Worm (Caenorhabditis elegans) whole organism, L3 larva: Measurements from ENCODE around the gene nspg-12.

Source experiments
- ZK546.5 ChIP-seq: sonication (generic microtip); optimal IDR thresholded peaks from 2 replicates; lab custom pipeline; 2017; ENCODE audit warnings: missing biosample characterization, missing genetic modification characterization
- aly-2 ChIP-seq: fragments of 150-350 bp; optimal IDR thresholded peaks from 2 replicates; lab custom pipeline; 2014; ENCODE audit warnings: missing biosample characterization, missing genetic modification characterization
- ama-1 ChIP-seq: fragments of 150-350 bp; optimal IDR thresholded peaks from 2 replicates; lab custom pipeline; 2018
- ceh-82 ChIP-seq: fragments of 150-350 bp; optimal IDR thresholded peaks from 2 replicates; lab custom pipeline; 2014; ENCODE audit warnings: missing biosample characterization, missing genetic modification characterization
- ceh-9 ChIP-seq: sonication (generic microtip); optimal IDR thresholded peaks from 2 replicates; lab custom pipeline; 2018; ENCODE audit warnings: missing biosample characterization, missing genetic modification characterization
- egl-5 ChIP-seq: fragments of 150-350 bp; optimal IDR thresholded peaks from 2 replicates; lab custom pipeline; 2017; ENCODE audit warnings: missing biosample characterization, missing genetic modification reagents, missing genetic modification characterization, inconsistent platforms
- elt-1 ChIP-seq: fragments of 150-350 bp; optimal IDR thresholded peaks from 2 replicates; lab custom pipeline; 2014; ENCODE audit warnings: missing biosample characterization, missing genetic modification characterization
- elt-2 ChIP-seq: sonication (generic microtip); optimal IDR thresholded peaks from 2 replicates; lab custom pipeline; 2016; ENCODE audit warnings: missing genetic modification reagents, mild to moderate bottlenecking, missing genetic modification characterization, missing compliant biosample characterization
- elt-3 ChIP-seq, 3 experiments: fragments of 150-350 bp in 1 of 3; sonication (generic microtip) in 2 of 3; optimal IDR thresholded peaks; 2 replicates in 2 of 3; 4 replicates in 1 of 3; lab custom pipeline; 2014 to 2017; ENCODE audit warnings: missing biosample characterization in 3 of 3, missing genetic modification characterization in 3 of 3
- eor-1 ChIP-seq, 2 experiments: fragments of 150-350 bp; optimal IDR thresholded peaks; 2 replicates each; lab custom pipeline; 2014 to 2018; ENCODE audit warnings: missing biosample characterization in 2 of 2, missing genetic modification characterization in 2 of 2
- fkh-10 ChIP-seq: sonication (generic microtip); optimal IDR thresholded peaks from 2 replicates; lab custom pipeline; 2017; ENCODE audit warnings: missing biosample characterization, missing genetic modification reagents, missing genetic modification characterization
- fkh-2 ChIP-seq: fragments of 150-350 bp; optimal IDR thresholded peaks from 2 replicates; lab custom pipeline; 2014; ENCODE audit warnings: missing biosample characterization, missing genetic modification reagents, missing genetic modification characterization
- fos-1 ChIP-seq: fragments of 150-350 bp; optimal IDR thresholded peaks from 2 replicates; lab custom pipeline; 2014; ENCODE audit warnings: missing biosample characterization, missing genetic modification characterization
- hmg-11 ChIP-seq: sonication (generic microtip); optimal IDR thresholded peaks from 2 replicates; lab custom pipeline; 2016; ENCODE audit warnings: missing genetic modification characterization, missing compliant biosample characterization
- jun-1 ChIP-seq: fragments of 150-350 bp; optimal IDR thresholded peaks from 2 replicates; lab custom pipeline; 2014; ENCODE audit warnings: missing biosample characterization, missing genetic modification reagents, missing genetic modification characterization
- lin-15B ChIP-seq: fragments of 150-350 bp; optimal IDR thresholded peaks from 2 replicates; lab custom pipeline; 2014; ENCODE audit warnings: missing biosample characterization, missing genetic modification characterization
- lin-39 ChIP-seq: fragments of 150-350 bp; optimal IDR thresholded peaks from 2 replicates; lab custom pipeline; 2018; ENCODE audit warnings: missing biosample characterization, missing genetic modification reagents, missing genetic modification characterization
- lsy-12 ChIP-seq: sonication (generic microtip); optimal IDR thresholded peaks from 2 replicates; lab custom pipeline; 2016; ENCODE audit warnings: mild to moderate bottlenecking, missing genetic modification characterization, missing compliant biosample characterization
- mdl-1 ChIP-seq: fragments of 150-350 bp; optimal IDR thresholded peaks from 2 replicates; lab custom pipeline; 2014; ENCODE audit warnings: missing biosample characterization, missing genetic modification characterization
- mml-1 ChIP-seq: fragments of 150-350 bp; sonication (generic microtip); optimal IDR thresholded peaks from 3 replicates; lab custom pipeline; 2014; ENCODE audit warnings: missing biosample characterization, missing genetic modification characterization
- nfya-1 ChIP-seq: sonication (generic microtip); optimal IDR thresholded peaks from 2 replicates; lab custom pipeline; 2017; ENCODE audit warnings: missing genetic modification characterization, mild to moderate bottlenecking, missing compliant biosample characterization, antibody characterized with exemption, moderate library complexity; ENCODE audit not compliant: insufficient read depth
- nhr-11 ChIP-seq: fragments of 150-350 bp; optimal IDR thresholded peaks from 2 replicates; lab custom pipeline; 2014; ENCODE audit warnings: missing biosample characterization, missing genetic modification characterization
- nhr-12 ChIP-seq: fragments of 150-350 bp; optimal IDR thresholded peaks from 2 replicates; lab custom pipeline; 2014; ENCODE audit warnings: missing biosample characterization, missing genetic modification characterization
- nhr-237 ChIP-seq: fragments of 150-350 bp; optimal IDR thresholded peaks from 2 replicates; lab custom pipeline; 2014; ENCODE audit warnings: missing biosample characterization, missing genetic modification characterization
- nhr-28 ChIP-seq: fragments of 150-350 bp; optimal IDR thresholded peaks from 2 replicates; lab custom pipeline; 2014; ENCODE audit warnings: missing biosample characterization, missing genetic modification characterization
- nhr-43 ChIP-seq: sonication (generic microtip); optimal IDR thresholded peaks from 2 replicates; lab custom pipeline; 2016; ENCODE audit warnings: mild to moderate bottlenecking, missing genetic modification characterization, missing compliant biosample characterization; ENCODE audit not compliant: poor library complexity, severe bottlenecking
- nhr-67 ChIP-seq: fragments of 150-350 bp; optimal IDR thresholded peaks from 2 replicates; lab custom pipeline; 2014; ENCODE audit warnings: missing biosample characterization, missing genetic modification characterization
- nhr-76 ChIP-seq: fragments of 150-350 bp; sonication (generic microtip); optimal IDR thresholded peaks from 5 replicates; lab custom pipeline; 2014; ENCODE audit warnings: missing biosample characterization, missing genetic modification characterization
- nhr-77 ChIP-seq: fragments of 150-350 bp; optimal IDR thresholded peaks from 2 replicates; lab custom pipeline; 2014; ENCODE audit warnings: missing biosample characterization, missing genetic modification characterization
- pha-4 ChIP-seq: fragments of 150-350 bp; optimal IDR thresholded peaks from 2 replicates; lab custom pipeline; 2014; ENCODE audit warnings: missing biosample characterization, missing genetic modification reagents, missing genetic modification characterization
- pqm-1 ChIP-seq: fragments of 150-350 bp; optimal IDR thresholded peaks from 2 replicates; lab custom pipeline; 2017; ENCODE audit warnings: missing biosample characterization, missing genetic modification characterization, inconsistent platforms
- skn-1 ChIP-seq: fragments of 150-350 bp; optimal IDR thresholded peaks from 2 replicates; lab custom pipeline; 2014; ENCODE audit warnings: missing biosample characterization, missing genetic modification characterization
- snpc-4 ChIP-seq: fragments of 150-350 bp; optimal IDR thresholded peaks from 2 replicates; lab custom pipeline; 2014; ENCODE audit warnings: missing biosample characterization, missing genetic modification characterization
- tbx-2 ChIP-seq: sonication (generic microtip); optimal IDR thresholded peaks from 2 replicates; lab custom pipeline; 2016; ENCODE audit warnings: mild to moderate bottlenecking, missing genetic modification characterization, missing compliant biosample characterization
- unc-39 ChIP-seq: sonication (generic microtip); optimal IDR thresholded peaks from 4 replicates; lab custom pipeline; 2017; ENCODE audit warnings: missing biosample characterization, missing genetic modification characterization
- unc-62 ChIP-seq: fragments of 150-350 bp; sonication (generic microtip); optimal IDR thresholded peaks from 4 replicates; lab custom pipeline; 2014; ENCODE audit warnings: missing biosample characterization, missing genetic modification reagents, missing genetic modification characterization
- zag-1 ChIP-seq: fragments of 150-350 bp; optimal IDR thresholded peaks from 2 replicates; lab custom pipeline; 2014; ENCODE audit warnings: missing biosample characterization, missing genetic modification characterization
- ztf-11 ChIP-seq: fragments of 150-350 bp; optimal IDR thresholded peaks from 2 replicates; lab custom pipeline; 2014; ENCODE audit warnings: missing biosample characterization, missing genetic modification characterization

nspg-12 gene

DNA sequence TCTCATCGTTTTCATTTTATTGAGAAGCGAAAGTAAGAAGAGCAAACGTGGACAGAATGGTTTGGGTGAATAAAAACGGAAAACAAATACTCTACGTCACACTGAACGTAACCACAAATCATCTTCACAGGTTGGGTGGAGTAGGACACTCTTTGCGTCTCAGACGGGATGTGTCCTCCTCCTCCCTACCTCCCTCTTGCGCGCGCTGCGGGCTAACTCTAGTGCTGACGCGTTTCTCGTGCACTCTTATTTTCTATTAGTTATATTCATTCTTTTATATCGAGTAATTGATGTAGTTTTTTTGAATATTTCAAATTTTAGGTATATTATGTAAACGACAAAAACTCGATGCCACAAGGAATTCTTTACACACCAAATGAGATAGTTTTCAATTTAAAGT lies 13.1 kb upstream of the nspg-12 start, which contains the start of gene Y34B4A.7 (continued):
- peak; percentile 51 for TF ChIP-seq nfya-1 (tag; lab: Kevin White, UChicago)
- no peak for TF ChIP-seq eor-1 (tag; optimal IDR thresholded peaks at IDR 0.05; lab: Kevin White, UChicago)
- TF ChIP-seq ama-1 (lab: Kevin White, UChicago) = no peak
- no peak for TF ChIP-seq jun-1 (tag; lab: Kevin White, UChicago)
- TF ChIP-seq nhr-43 = peak; percentile 2
- TF ChIP-seq tbx-2 (tag; lab: Kevin White, UChicago) = peak; percentile 45
- peak; percentile 73 for TF ChIP-seq pha-4 (tag; lab: Kevin White, UChicago)
- no peak for TF ChIP-seq fkh-2 (tag; lab: Kevin White, UChicago)
- peak; percentile 37 for TF ChIP-seq hmg-11 (tag; lab: Kevin White, UChicago)
- TF ChIP-seq nhr-67 (tag; lab: Kevin White, UChicago) = no peak
- no peak for TF ChIP-seq nhr-12 (tag; lab: Kevin White, UChicago)
- TF ChIP-seq lin-39 = peak; percentile 71
- TF ChIP-seq lin-15B = peak; percentile 48
- no peak for TF ChIP-seq nhr-76 (tag; lab: Kevin White, UChicago)
- TF ChIP-seq elt-2 (tag; lab: Kevin White, UChicago) = peak; percentile 39
- TF ChIP-seq fos-1 (tag; lab: Kevin White, UChicago) = no peak
- no peak for TF ChIP-seq elt-3 (tag; optimal IDR thresholded peaks at IDR 0.05; lab: Kevin White, UChicago)
- no peak for TF ChIP-seq nhr-28
- no peak for TF ChIP-seq unc-39 (tag; lab: Kevin White, UChicago)
- TF ChIP-seq aly-2 = no peak
- peak; percentile 80 for TF ChIP-seq snpc-4 (tag; lab: Kevin White, UChicago)
- no peak for TF ChIP-seq lsy-12 (tag; lab: Kevin White, UChicago)
- TF ChIP-seq nhr-77 (tag; lab: Kevin White, UChicago) = no peak
- TF ChIP-seq mdl-1 = no peak
- TF ChIP-seq, all 47 proteins: peak for 13

DNA sequence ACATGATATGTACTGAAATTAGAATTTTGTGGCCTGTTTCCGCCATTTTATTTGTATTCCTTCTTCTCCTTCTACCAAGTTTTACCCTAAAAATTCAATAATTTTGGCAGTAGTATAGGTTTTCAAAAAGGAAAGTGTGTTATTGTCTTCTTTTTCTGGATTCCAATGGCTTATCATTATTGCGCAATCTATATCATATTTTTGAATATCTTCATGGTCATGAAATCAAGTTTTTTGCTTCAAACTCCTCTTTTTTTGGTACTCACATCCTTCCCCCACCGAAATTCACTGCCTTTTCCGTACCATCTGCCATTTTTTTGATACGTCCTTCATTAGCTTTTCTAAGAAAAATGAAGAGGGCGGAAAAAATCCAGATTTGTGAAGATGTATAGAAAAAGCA lies 8.3 kb upstream of the nspg-12 start:
- TF ChIP-seq mml-1 (no peak), jun-1 (tag; lab: Kevin White, UChicago) (no peak), fkh-10 (GFP tag; lab: Kevin White, UChicago) (no peak), ceh-9 (no peak), nhr-12 (tag; lab: Kevin White, UChicago) (no peak), mdl-1 (no peak), pha-4 (tag; lab: Kevin White, UChicago) (no peak), zag-1 (no peak), egl-5 (tag; lab: Kevin White, UChicago) (no peak), unc-62 (GFP tag; lab: Kevin White, UChicago) (no peak), ZK546.5 (tag; lab: Kevin White, UChicago) (no peak), elt-1 (tag; lab: Kevin White, UChicago) (no peak), lin-39 (no peak), hmg-11 (tag; lab: Kevin White, UChicago) (no peak), lsy-12 (tag; lab: Kevin White, UChicago) (no peak), unc-39 (tag; lab: Kevin White, UChicago) (no peak), nhr-28 (no peak)

DNA sequence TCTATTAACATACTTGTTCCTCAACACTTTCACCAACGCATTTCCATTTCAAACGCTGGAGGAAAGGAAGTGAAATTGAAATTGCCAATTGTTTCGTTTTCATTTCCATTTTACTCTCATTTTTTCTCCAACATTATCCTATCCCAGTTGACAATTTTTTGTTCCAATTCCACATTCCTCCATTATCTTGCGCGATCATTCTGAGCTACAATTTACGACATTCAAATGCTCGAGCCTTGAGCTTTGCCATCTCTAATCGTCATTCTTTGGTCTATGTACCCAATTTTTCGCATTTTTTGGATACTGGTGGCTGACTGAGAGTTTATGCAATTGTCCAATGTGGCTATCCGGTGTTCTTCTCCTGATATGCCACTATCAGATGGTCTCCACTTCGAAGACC lies 7.5 kb upstream of the nspg-12 start, which contains the start of gene Y34B4A.10:
TSS of gene Y34B4A.10 (plus strand) at position 301 of the 400 bp plus-strand sequence.
- TF ChIP-seq ceh-82 (tag; lab: Kevin White, UChicago) (no peak), elt-1 (tag; lab: Kevin White, UChicago) (no peak), egl-5 (tag; lab: Kevin White, UChicago) (no peak), elt-2 (tag; lab: Kevin White, UChicago) (no peak), ztf-11 (tag; lab: Kevin White, UChicago) (no peak), ceh-9 (no peak), skn-1 (tag; lab: Kevin White, UChicago) (no peak), hmg-11 (tag; lab: Kevin White, UChicago) (no peak), zag-1 (no peak), nhr-67 (tag; lab: Kevin White, UChicago) (no peak), tbx-2 (tag; lab: Kevin White, UChicago) (no peak), nhr-11 (tag; lab: Kevin White, UChicago) (no peak), lin-15B (no peak)

DNA sequence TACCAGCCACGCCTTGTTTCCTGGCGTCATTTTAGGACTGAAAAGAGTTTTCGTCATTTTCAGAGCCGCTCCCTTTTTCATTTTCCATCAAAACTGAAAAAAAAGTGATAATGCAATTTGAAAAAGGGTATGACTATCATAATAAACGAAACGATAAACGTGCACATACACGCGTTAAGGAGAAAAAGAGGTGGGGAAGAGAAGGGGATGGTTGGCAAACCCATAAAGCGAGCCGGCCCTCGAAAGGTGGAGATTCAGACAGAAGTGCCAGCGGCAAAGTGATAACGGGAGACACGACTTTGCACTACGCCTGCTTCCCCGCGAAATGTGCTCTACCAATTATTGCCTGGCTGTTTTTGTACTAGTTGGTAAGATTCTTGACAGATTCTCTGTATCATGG lies 4.3 kb upstream of the nspg-12 start, which contains the start of gene nspg-14:
TSS of gene nspg-14 (plus strand) at position 250 of the 400 bp plus-strand sequence.
- peak; percentile 84 for TF ChIP-seq elt-2 (tag; lab: Kevin White, UChicago)
- TF ChIP-seq pqm-1 (tag; lab: Kevin White, UChicago) = peak; percentile 72
- peak; percentile 32 for TF ChIP-seq pha-4 (tag; lab: Kevin White, UChicago)
- TF ChIP-seq nhr-237 (tag; lab: Kevin White, UChicago) = no peak
